Worm (Caenorhabditis elegans) whole organism, young adult: Measurements from ENCODE around the gene T13G4.1.

Experiments used
- F10E7.11 ChIP-seq: sonication (generic microtip); optimal IDR thresholded peaks from 2 replicates; lab custom pipeline; 2017; ENCODE audit warnings: mild to moderate bottlenecking, missing genetic modification characterization, moderate library complexity, missing compliant biosample characterization
- F57C9.4 ChIP-seq: sonication (generic microtip); optimal IDR thresholded peaks from 2 replicates; lab custom pipeline; 2017; ENCODE audit warnings: mild to moderate bottlenecking, missing genetic modification characterization, missing compliant biosample characterization
- Y79H2A.3 ChIP-seq: fragments of 200-800 bp; sonication (Bioruptor generic); conservative IDR thresholded peaks from 2 replicates; pipeline ENCODE4 v1.3.6; 2022; ENCODE audit warnings: missing genetic modification reagents, missing genetic modification characterization, missing compliant biosample characterization
- akir-1 ChIP-seq: fragments of 200-800 bp; sonication (Bioruptor generic); optimal IDR thresholded peaks from 2 replicates; lab custom pipeline; 2018; ENCODE audit warnings: mild to moderate bottlenecking, missing genetic modification characterization, moderate library complexity, missing compliant biosample characterization
- aptf-3 ChIP-seq: fragments of 200-800 bp; sonication (Bioruptor generic); IDR thresholded peaks from 2 replicates; pipeline ENCODE4 v1.3.6; 2022; ENCODE audit warnings: missing genetic modification characterization, missing compliant biosample characterization
- ceh-58 ChIP-seq: fragments of 200-800 bp; sonication (Bioruptor generic); IDR thresholded peaks from 2 replicates; pipeline ENCODE4 v1.3.6; 2022; ENCODE audit warnings: missing genetic modification characterization, missing compliant biosample characterization
- ceh-79 ChIP-seq: sonication (generic microtip); optimal IDR thresholded peaks from 2 replicates; lab custom pipeline; 2017; ENCODE audit warnings: mild to moderate bottlenecking, missing genetic modification characterization, missing compliant biosample characterization
- lin-54 ChIP-seq: fragments of 200-800 bp; sonication (Bioruptor generic); optimal IDR thresholded peaks from 2 replicates; lab custom pipeline; 2018; ENCODE audit warnings: mild to moderate bottlenecking, missing genetic modification characterization, missing compliant biosample characterization
- sdz-38 ChIP-seq: sonication (generic microtip); optimal IDR thresholded peaks from 2 replicates; lab custom pipeline; 2016; ENCODE audit warnings: missing genotype, missing genetic modification characterization, missing compliant biosample characterization
- unc-62 ChIP-seq: fragments of 150-350 bp; optimal IDR thresholded peaks from 2 replicates; lab custom pipeline; 2014; ENCODE audit warnings: missing biosample characterization, missing genetic modification reagents, missing genetic modification characterization

- TF ChIP-seq aptf-3 (GFP tag; lab: Robert Waterston, UW) (no peak), unc-62 (no peak), sdz-38 (tag; lab: Kevin White, UChicago) (no peak), F57C9.4 (no peak), Y79H2A.3 (GFP tag; lab: Robert Waterston, UW) (no peak), lin-54 (GFP tag; lab: Kevin White, UChicago) (no peak), ceh-79 (no peak), akir-1 (GFP tag; lab: Kevin White, UChicago) (no peak), ceh-58 (GFP tag; lab: Robert Waterston, UW) (no peak), F10E7.11 (tag; lab: Kevin White, UChicago) (no peak)
These were observed 45.9 kb downstream of the T13G4.1 start, which contains the start of gene C25G6.3 for ce11 chrX:1238803-1239202.
